Fruit fly (Drosophila melanogaster) whole organism, adult: ENCODE measurements around the gene Top2.

Experiments
- CG12768 ChIP-seq: fragments of 200-800 bp; sonication (Bioruptor generic); optimal IDR thresholded peaks from 2 replicates; lab custom pipeline; 2017; ENCODE audit warnings: missing biosample characterization, missing genetic modification characterization, mild to moderate bottlenecking, moderate library complexity, missing genetic modification reagents
- CG14711 ChIP-seq: fragments of 200-800 bp; sonication (Bioruptor generic); optimal IDR thresholded peaks from 2 replicates; lab custom pipeline; 2018; ENCODE audit warnings: missing biosample characterization, mild to moderate bottlenecking, missing genetic modification characterization, moderate library complexity
- CG33017 ChIP-seq: fragments of 200-800 bp; sonication (Bioruptor generic); optimal IDR thresholded peaks from 2 replicates; lab custom pipeline; 2018; ENCODE audit warnings: missing biosample characterization, mild to moderate bottlenecking, missing genetic modification characterization, moderate library complexity
- CG7101 ChIP-seq: fragments of 200-800 bp; sonication (Bioruptor generic); optimal IDR thresholded peaks from 2 replicates; lab custom pipeline; 2018; ENCODE audit warnings: missing biosample characterization, mild to moderate bottlenecking, missing genetic modification characterization, moderate library complexity
- Crg-1 ChIP-seq: fragments of 200-800 bp; sonication (Bioruptor generic); optimal IDR thresholded peaks from 2 replicates; lab custom pipeline; 2016; ENCODE audit warnings: missing biosample characterization, missing genetic modification characterization
- bab1 ChIP-seq: fragments of 200-800 bp; sonication (Bioruptor generic); optimal IDR thresholded peaks from 3 replicates; lab custom pipeline; 2019; ENCODE audit warnings: missing biosample characterization, mild to moderate bottlenecking, missing genetic modification characterization, moderate library complexity
- cic ChIP-seq: fragments of 200-800 bp; sonication (Bioruptor generic); optimal IDR thresholded peaks from 2 replicates; lab custom pipeline; 2017; ENCODE audit warnings: missing biosample characterization, mild to moderate bottlenecking, missing genetic modification characterization, moderate library complexity
- kay ChIP-seq: fragments of 200-800 bp; sonication (Bioruptor generic); peaks from one replicate; lab custom pipeline; 2016; ENCODE audit warnings: missing biosample characterization, missing genetic modification characterization, borderline replicate concordance
- ovo ChIP-seq: fragments of 200-800 bp; sonication (Bioruptor generic); optimal IDR thresholded peaks from 2 replicates; lab custom pipeline; 2016; ENCODE audit warnings: missing biosample characterization, missing genetic modification characterization
- tj ChIP-seq: fragments of 200-800 bp; sonication (Bioruptor generic); optimal IDR thresholded peaks from 3 replicates; lab custom pipeline; 2017; ENCODE audit warnings: missing biosample characterization, mild to moderate bottlenecking, missing genetic modification characterization, moderate library complexity
- toe ChIP-seq: fragments of 200-800 bp; sonication (Bioruptor generic); optimal IDR thresholded peaks from 2 replicates; lab custom pipeline; 2016; ENCODE audit warnings: missing biosample characterization, missing genetic modification characterization

DNA sequence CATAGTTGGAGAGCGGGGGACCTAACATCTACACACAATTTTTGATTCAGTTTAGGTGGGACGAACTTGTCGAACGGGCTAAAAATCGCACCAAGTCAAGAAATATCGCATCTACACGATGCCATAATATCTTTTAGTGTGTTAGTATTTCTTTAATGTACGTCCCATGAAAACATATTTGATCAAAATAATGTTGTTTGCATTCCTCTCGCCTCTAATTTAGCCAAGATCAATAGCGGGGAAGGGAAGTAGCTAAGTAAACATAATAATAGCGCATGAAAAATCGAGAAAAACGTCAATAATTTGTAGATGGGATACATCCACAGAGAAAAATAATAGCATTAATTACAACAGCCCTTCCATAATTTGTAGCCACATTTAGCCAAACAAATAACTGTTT lies 41.3 kb downstream of the Top2 start:
- TF ChIP-seq tj (GFP tag; lab: Kevin White, UChicago) = no peak
- TF ChIP-seq cic (GFP tag; lab: Kevin White, UChicago) = no peak
- TF ChIP-seq toe (GFP tag; lab: Kevin White, UChicago) = no peak
- no peak for TF ChIP-seq ovo
- TF ChIP-seq CG14711 (tag; lab: Kevin White, UChicago) = no peak
- no peak for TF ChIP-seq CG7101 (tag; lab: Kevin White, UChicago)
- TF ChIP-seq kay (GFP tag; lab: Kevin White, UChicago) = no peak
- TF ChIP-seq CG33017 (tag; lab: Kevin White, UChicago) = no peak
- TF ChIP-seq CG12768 = no peak
- no peak for TF ChIP-seq bab1 (GFP tag; lab: Kevin White, UChicago)
- no peak for TF ChIP-seq Crg-1 (GFP tag; lab: Kevin White, UChicago)
